Fruit fly (Drosophila melanogaster) whole organism, larva: ENCODE measurements around the gene sloth2.

ENCODE experiments used
- noc ChIP-seq: fragments of 200-800 bp; sonication (Bioruptor generic); optimal IDR thresholded peaks from 3 replicates; lab custom pipeline; 2019; ENCODE audit warnings: missing biosample characterization, mild to moderate bottlenecking, missing genetic modification characterization, moderate library complexity

Gene sloth2

dm6 chrX:7004101-7004700 is 7.0 kb upstream of the sloth2 start:
- TF ChIP-seq noc (tag; lab: Kevin White, UChicago), result no peak

DNA sequence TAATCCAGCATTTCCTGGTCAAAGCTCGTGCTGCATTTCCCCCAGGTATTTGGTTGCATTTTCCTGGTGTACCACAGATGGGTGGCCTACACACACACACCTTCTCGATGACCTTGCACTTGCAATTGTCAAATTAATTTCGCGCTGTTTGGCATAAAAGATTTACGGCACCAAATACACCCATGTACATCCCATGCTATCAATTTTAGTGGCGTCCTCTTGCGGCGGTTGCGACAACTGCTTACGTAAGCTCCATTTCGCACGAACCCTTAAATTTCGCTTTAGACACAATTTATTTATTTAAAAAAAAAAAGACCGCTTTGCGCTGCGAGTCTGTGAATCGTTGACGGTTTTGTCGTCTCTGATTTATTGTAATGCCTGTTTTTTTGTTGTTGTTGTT is 5.7 kb upstream of the sloth2 start:
- TF ChIP-seq noc (tag; lab: Kevin White, UChicago), result no peak

DNA sequence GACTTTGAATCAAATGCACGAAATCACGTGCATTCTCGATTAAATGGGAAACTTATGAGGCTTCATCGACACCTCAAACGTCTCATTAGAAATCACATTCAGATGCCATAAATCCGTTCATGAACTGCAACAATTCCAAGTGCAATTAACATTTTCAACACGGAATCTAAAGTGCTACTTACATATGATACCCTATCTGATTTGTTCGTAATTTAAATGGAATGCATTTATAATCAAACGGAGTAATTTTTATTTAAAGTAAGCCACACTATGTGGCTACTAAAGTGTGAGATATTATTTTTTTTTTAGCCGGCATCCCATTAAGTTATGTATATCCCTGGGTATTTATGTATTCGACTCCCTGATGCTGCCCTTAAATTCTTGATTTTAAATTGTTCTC is 3.5 kb upstream of the sloth2 start:
- TF ChIP-seq noc (tag; lab: Kevin White, UChicago), result no peak

dm6 chrX:7008102-7009087 is 2.8 kb upstream of the sloth2 start:
- TF ChIP-seq noc (tag; lab: Kevin White, UChicago), result no peak

dm6 chrX:7013320-7014214 is 2.4 kb downstream of the sloth2 start, which contains the start of the genes CG3032 and CG4593:
Gene CG3032, minus strand, starts transcription at chrX:7013881.
Gene CG4593, plus strand, starts transcription at chrX:7013887.
- peak; percentile 75 for TF ChIP-seq noc (tag; lab: Kevin White, UChicago)

DNA sequence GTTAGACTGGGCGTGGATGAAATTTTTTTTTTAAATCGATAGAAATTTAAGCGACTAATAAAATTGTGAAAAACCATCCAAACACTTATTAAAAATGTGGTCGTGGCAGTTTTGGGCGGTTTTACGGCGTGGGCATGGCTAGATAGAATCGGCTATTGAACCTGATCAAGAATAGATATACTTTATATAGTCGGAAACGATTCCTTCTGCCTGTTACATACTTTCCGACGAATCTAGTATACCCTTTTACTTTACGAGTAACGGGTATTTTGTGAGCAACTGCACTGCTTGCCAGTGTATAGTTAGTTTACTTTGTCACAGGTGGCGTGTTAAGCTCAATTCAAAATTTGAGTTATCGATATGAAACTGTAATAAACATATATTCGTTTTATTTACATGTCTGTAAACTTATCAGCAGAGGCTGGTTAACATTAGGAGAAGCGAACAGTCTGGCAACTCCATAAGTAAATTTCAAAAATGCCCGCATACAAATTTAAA is 3.8 kb downstream of the sloth2 start:
- TF ChIP-seq noc (tag; lab: Kevin White, UChicago), result no peak

DNA sequence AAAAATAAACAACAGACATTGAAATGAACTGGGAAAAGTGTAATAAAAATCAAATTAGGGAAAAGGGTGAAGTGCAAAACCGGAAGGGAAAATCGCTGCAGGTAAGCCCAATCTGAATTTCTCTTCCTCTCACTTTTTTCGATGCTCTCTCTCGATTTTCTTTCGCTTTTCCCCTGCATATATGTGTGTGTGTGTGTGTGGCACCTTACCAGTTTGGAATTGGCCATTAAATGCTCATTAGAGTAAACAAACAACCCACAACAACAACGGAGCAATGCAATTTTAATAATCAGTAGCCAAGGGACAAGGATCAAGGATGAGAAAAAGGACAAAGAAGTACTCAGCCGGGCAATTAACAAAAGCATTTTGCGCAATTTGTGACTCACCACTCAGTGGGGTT is 23.7 kb downstream of the sloth2 start:
- TF ChIP-seq noc (tag; lab: Kevin White, UChicago), result no peak

- TF ChIP-seq noc (tag; lab: Kevin White, UChicago), result no peak
These were observed 25.9 kb downstream of the sloth2 start for dm6 chrX:7037061-7037460.

dm6 chrX:7040205-7040866 is 29.2 kb downstream of the sloth2 start, which contains the start of gene CG14427:
Gene CG14427, plus strand, starts transcription at chrX:7040603.
- TF ChIP-seq noc (tag; lab: Kevin White, UChicago), result no peak

- TF ChIP-seq noc (tag; lab: Kevin White, UChicago), result no peak
These were observed 37.9 kb downstream of the sloth2 start, which contains the start of gene nullo for dm6 chrX:7049087-7049486. Gene nullo, plus strand, starts transcription at chrX:7049476.

dm6 chrX:7058973-7059372 is 47.8 kb downstream of the sloth2 start:
- TF ChIP-seq noc (tag; lab: Kevin White, UChicago), result no peak
